Fruit fly (Drosophila melanogaster) whole organism, embryonic: ENCODE results near the gene CG13309.

Experiments used
- ATbp ChIP-seq: fragments of 200-800 bp; sonication (Bioruptor generic); optimal IDR thresholded peaks from 2 replicates; lab custom pipeline; 2017; ENCODE audit warnings: missing biosample characterization, mild to moderate bottlenecking, missing genetic modification characterization, missing genetic modification reagents
- Awh ChIP-seq: fragments of 200-800 bp; sonication (Bioruptor generic); IDR thresholded peaks from 2 replicates; pipeline ENCODE4, ENCODE4 v1.3.6; 2022; ENCODE audit warnings: missing biosample characterization, missing genetic modification characterization
- CG12391 ChIP-seq: fragments of 200-800 bp; sonication (Bioruptor generic); optimal IDR thresholded peaks from 3 replicates; lab custom pipeline; 2018; ENCODE audit warnings: missing biosample characterization, mild to moderate bottlenecking, missing genetic modification characterization, moderate library complexity
- CG12769 ChIP-seq: fragments of 200-800 bp; sonication (Bioruptor generic); optimal IDR thresholded peaks from 2 replicates; lab custom pipeline; 2019; ENCODE audit warnings: missing biosample characterization, mild to moderate bottlenecking, missing genetic modification characterization, moderate library complexity
- CG12942 ChIP-seq: fragments of 200-800 bp; sonication (Bioruptor generic); optimal IDR thresholded peaks from 3 replicates; lab custom pipeline; 2016; ENCODE audit warnings: missing biosample characterization, missing genetic modification characterization
- CG13894 ChIP-seq: fragments of 200-800 bp; sonication (Bioruptor generic); optimal IDR thresholded peaks from 3 replicates; lab custom pipeline; 2018; ENCODE audit warnings: missing biosample characterization, mild to moderate bottlenecking, missing genetic modification characterization, moderate library complexity
- CG15479 ChIP-seq: fragments of 200-800 bp; sonication (Bioruptor generic); optimal IDR thresholded peaks from 3 replicates; lab custom pipeline; 2019; ENCODE audit warnings: missing biosample characterization, mild to moderate bottlenecking, missing genetic modification characterization, moderate library complexity
- CG1603 ChIP-seq: fragments of 200-800 bp; sonication (Bioruptor generic); optimal IDR thresholded peaks from 2 replicates; lab custom pipeline; 2019; ENCODE audit warnings: missing biosample characterization, mild to moderate bottlenecking, missing genetic modification characterization, moderate library complexity
- CG2202 ChIP-seq: fragments of 200-800 bp; sonication (Bioruptor generic); optimal IDR thresholded peaks from 2 replicates; lab custom pipeline; 2018; ENCODE audit warnings: missing biosample characterization, mild to moderate bottlenecking, missing genetic modification characterization
- CG34422 ChIP-seq: fragments of 200-800 bp; sonication (Bioruptor generic); IDR thresholded peaks from 3 replicates; pipeline ENCODE4 v1.3.6; 2022; ENCODE audit warnings: missing biosample characterization, missing genetic modification characterization
- CG4360 ChIP-seq: fragments of 200-800 bp; sonication (Bioruptor generic); IDR thresholded peaks from 2 replicates; pipeline ENCODE4 v1.3.6; 2022; ENCODE audit warnings: missing biosample characterization, missing genetic modification characterization
- CG6813 ChIP-seq: fragments of 200-800 bp; sonication (Bioruptor generic); optimal IDR thresholded peaks from 2 replicates; lab custom pipeline; 2017; ENCODE audit warnings: missing biosample characterization, missing genetic modification characterization, mild to moderate bottlenecking, moderate library complexity, missing genetic modification reagents
- CTCF ChIP-seq: fragments of 200-800 bp; sonication (Bioruptor generic); optimal IDR thresholded peaks from 2 replicates; lab custom pipeline; 2017; ENCODE audit warnings: missing biosample characterization, mild to moderate bottlenecking, missing genetic modification characterization, moderate library complexity
- D ChIP-seq, 2 experiments: fragments of 200-800 bp in 1 of 2; fragments of >200 bp in 1 of 2; sonication (Bioruptor generic) in 1 of 2; optimal IDR thresholded peaks; 2 replicates in 1 of 2; 3 replicates in 1 of 2; lab custom pipeline; 2017; ENCODE audit warnings: mild to moderate bottlenecking in 1 of 2, missing biosample characterization in 1 of 2, missing genetic modification characterization in 1 of 2, missing genetic modification reagents in 1 of 2
- HLHmδ ChIP-seq: fragments of 200-800 bp; sonication (Bioruptor generic); optimal IDR thresholded peaks from 2 replicates; lab custom pipeline; 2018; ENCODE audit warnings: missing biosample characterization, mild to moderate bottlenecking, missing genetic modification characterization, moderate library complexity
- Hmr ChIP-seq: fragments of 200-800 bp; sonication (Bioruptor generic); optimal IDR thresholded peaks from 3 replicates; lab custom pipeline; 2017; ENCODE audit warnings: mild to moderate bottlenecking, missing biosample characterization, missing genetic modification reagents, missing genetic modification characterization
- Nf-YB ChIP-seq: fragments of 200-800 bp; sonication (Bioruptor generic); optimal IDR thresholded peaks from 3 replicates; lab custom pipeline; 2019; ENCODE audit warnings: missing biosample characterization, mild to moderate bottlenecking, missing genetic modification characterization, moderate library complexity
- Oli ChIP-seq: fragments of 200-800 bp; sonication (Bioruptor generic); optimal IDR thresholded peaks from 2 replicates; lab custom pipeline; 2018; ENCODE audit warnings: missing biosample characterization, mild to moderate bottlenecking, missing genetic modification characterization, moderate library complexity
- PHDP ChIP-seq: fragments of 200-800 bp; sonication (Bioruptor generic); optimal IDR thresholded peaks from 3 replicates; lab custom pipeline; 2018; ENCODE audit warnings: missing biosample characterization, mild to moderate bottlenecking, missing genetic modification characterization, moderate library complexity
- Rx ChIP-seq: fragments of 200-800 bp; sonication (Bioruptor generic); IDR thresholded peaks from 2 replicates; pipeline ENCODE4 v1.3.6; 2022; ENCODE audit warnings: missing biosample characterization, missing genetic modification characterization
- Scr ChIP-seq: fragments of 200-800 bp; sonication (Bioruptor generic); IDR thresholded peaks from 2 replicates; pipeline ENCODE4 v1.3.6; 2022; ENCODE audit warnings: missing biosample characterization, missing genetic modification characterization; ENCODE audit not compliant: partially characterized antibody
- Ssrp ChIP-seq: fragments of 200-800 bp; sonication (Bioruptor generic); optimal IDR thresholded peaks from 2 replicates; lab custom pipeline; 2018; ENCODE audit warnings: missing biosample characterization, mild to moderate bottlenecking, missing genetic modification characterization, moderate library complexity
- abd-A ChIP-seq: fragments of 200-800 bp; sonication (Bioruptor generic); optimal IDR thresholded peaks from 3 replicates; lab custom pipeline; 2019; ENCODE audit warnings: missing biosample characterization, mild to moderate bottlenecking, missing genetic modification characterization, moderate library complexity
- amos ChIP-seq: fragments of 200-800 bp; sonication (Bioruptor generic); IDR thresholded peaks from 2 replicates; pipeline ENCODE4 v1.3.6; 2022; ENCODE audit warnings: missing biosample characterization, missing genetic modification characterization; ENCODE audit not compliant: partially characterized antibody
- bbx ChIP-seq: fragments of 200-800 bp; sonication (Bioruptor generic); IDR thresholded peaks from 2 replicates; pipeline ENCODE4 v1.3.6; 2022; ENCODE audit warnings: missing biosample characterization, missing genetic modification characterization; ENCODE audit not compliant: partially characterized antibody
- chinmo ChIP-seq: fragments of 200-800 bp; sonication (Bioruptor generic); IDR thresholded peaks from 4 replicates; pipeline ENCODE4 v1.3.6; 2022; ENCODE audit warnings: missing biosample characterization, missing genetic modification characterization; ENCODE audit not compliant: partially characterized antibody
- ci ChIP-seq: fragments of 200-800 bp; sonication (Bioruptor generic); IDR thresholded peaks from 3 replicates; pipeline ENCODE4 v1.3.6; 2022; ENCODE audit warnings: missing biosample characterization, missing genetic modification characterization
- eve ChIP-seq, 2 experiments: fragments of >200 bp; optimal IDR thresholded peaks; 2 replicates each; lab custom pipeline; 2017; ENCODE audit warnings: missing biosample characterization in 2 of 2, missing genetic modification characterization in 2 of 2
- exex ChIP-seq: fragments of 200-800 bp; sonication (Bioruptor generic); optimal IDR thresholded peaks from 4 replicates; lab custom pipeline; 2018; ENCODE audit warnings: missing biosample characterization, mild to moderate bottlenecking, missing genetic modification characterization, moderate library complexity
- grn ChIP-seq: fragments of 200-800 bp; sonication (Bioruptor generic); optimal IDR thresholded peaks from 3 replicates; lab custom pipeline; 2017; ENCODE audit warnings: missing biosample characterization, missing genetic modification characterization
- gro ChIP-seq: fragments of 200-800 bp; sonication (Bioruptor generic); optimal IDR thresholded peaks from 2 replicates; lab custom pipeline; 2016; ENCODE audit warnings: missing biosample characterization, missing genetic modification characterization
- hbn ChIP-seq: fragments of 200-800 bp; sonication (Bioruptor generic); IDR thresholded peaks from 2 replicates; pipeline ENCODE4 v1.3.6; 2022; ENCODE audit warnings: missing biosample characterization, missing genetic modification characterization; ENCODE audit not compliant: partially characterized antibody
- kah ChIP-seq: fragments of 200-800 bp; sonication (Bioruptor generic); optimal IDR thresholded peaks from 2 replicates; lab custom pipeline; 2018; ENCODE audit warnings: missing biosample characterization, mild to moderate bottlenecking, missing genetic modification characterization
- kni ChIP-seq: fragments of 200-800 bp; sonication (Bioruptor generic); optimal IDR thresholded peaks from 3 replicates; lab custom pipeline; 2017; ENCODE audit warnings: mild to moderate bottlenecking, missing biosample characterization, missing genetic modification reagents, missing genetic modification characterization
- lab ChIP-seq: fragments of 200-800 bp; sonication (Bioruptor generic); optimal IDR thresholded peaks from 3 replicates; lab custom pipeline; 2017; ENCODE audit warnings: missing biosample characterization, missing genetic modification characterization, mild to moderate bottlenecking, moderate library complexity, missing genetic modification reagents
- lola ChIP-seq, 3 experiments: fragments of >200 bp in 2 of 3; fragments of 200-800 bp in 1 of 3; sonication (Bioruptor generic) in 1 of 3; optimal IDR thresholded peaks; 2 replicates each; lab custom pipeline; 2017 to 2019; ENCODE audit warnings: missing biosample characterization in 3 of 3, missing genetic modification characterization in 3 of 3, mild to moderate bottlenecking in 1 of 3, moderate library complexity in 1 of 3
- mirr ChIP-seq: fragments of 200-800 bp; sonication (Bioruptor generic); optimal IDR thresholded peaks from 3 replicates; lab custom pipeline; 2018; ENCODE audit warnings: missing biosample characterization, mild to moderate bottlenecking, missing genetic modification characterization
- nerfin-1 ChIP-seq: fragments of 200-800 bp; sonication (Bioruptor generic); optimal IDR thresholded peaks from 3 replicates; lab custom pipeline; 2019; ENCODE audit warnings: missing biosample characterization, mild to moderate bottlenecking, missing genetic modification characterization, moderate library complexity
- ranshi ChIP-seq: fragments of 200-800 bp; sonication (Bioruptor generic); IDR thresholded peaks from 2 replicates; pipeline ENCODE4 v1.3.6; 2022; ENCODE audit warnings: missing biosample characterization, missing genetic modification characterization
- run ChIP-seq: fragments of 200-800 bp; sonication (Bioruptor generic); optimal IDR thresholded peaks from 3 replicates; lab custom pipeline; 2018; ENCODE audit warnings: missing biosample characterization, mild to moderate bottlenecking, missing genetic modification characterization
- sd ChIP-seq: fragments of 200-800 bp; sonication (Bioruptor generic); optimal IDR thresholded peaks from 3 replicates; lab custom pipeline; 2018; ENCODE audit warnings: missing biosample characterization, mild to moderate bottlenecking, missing genetic modification characterization, moderate library complexity
- sens ChIP-seq: fragments of 200-800 bp; sonication (Bioruptor generic); peaks from one replicate; lab custom pipeline; 2016; ENCODE audit warnings: missing biosample characterization, missing genetic modification characterization
- so ChIP-seq: fragments of 200-800 bp; sonication (Bioruptor generic); IDR thresholded peaks from 3 replicates; pipeline ENCODE4 v1.3.6; 2022; ENCODE audit warnings: missing biosample characterization, missing genetic modification characterization
- vvl ChIP-seq: fragments of 200-800 bp; sonication (Bioruptor generic); IDR thresholded peaks from 2 replicates; pipeline ENCODE4 v1.3.6; 2022; ENCODE audit warnings: missing biosample characterization, missing genetic modification characterization
- wek ChIP-seq: fragments of 200-800 bp; sonication (Bioruptor generic); optimal IDR thresholded peaks from 3 replicates; lab custom pipeline; 2018; ENCODE audit warnings: missing biosample characterization, mild to moderate bottlenecking, missing genetic modification characterization, moderate library complexity
- zfh2 ChIP-seq: fragments of 200-800 bp; sonication (Bioruptor generic); optimal IDR thresholded peaks from 2 replicates; lab custom pipeline; 2016; ENCODE audit warnings: missing biosample characterization, missing genetic modification characterization

Gene CG13309

dm6 chr3L:8830017-8830702 is 20.0 kb downstream of the CG13309 start:
- TF ChIP-seq Scr (GFP tag; lab: Robert Waterston, UW): no peak
- no peak for TF ChIP-seq Rx (GFP tag; lab: Robert Waterston, UW)
- peak; percentile 29 for TF ChIP-seq mirr (GFP tag; lab: Kevin White, UChicago)
- TF ChIP-seq kni (GFP tag; lab: Kevin White, UChicago): peak; percentile 4
- TF ChIP-seq CG12391 (tag; lab: Kevin White, UChicago): no peak
- no peak for TF ChIP-seq so (GFP tag; lab: Robert Waterston, UW)
- TF ChIP-seq exex (tag; lab: Kevin White, UChicago): peak; percentile 34
- TF ChIP-seq nerfin-1 (tag; lab: Kevin White, UChicago): peak; percentile 3
- TF ChIP-seq eve (GFP tag; optimal IDR thresholded peaks at IDR 0.05; lab: Kevin White, UChicago): peak in 1 of 2 experiments; percentile 55
- peak; percentile 21 for TF ChIP-seq abd-A (tag; lab: Kevin White, UChicago)
- peak; percentile 70 for TF ChIP-seq grn (GFP tag; lab: Kevin White, UChicago)
- peak; percentile 25 for TF ChIP-seq wek
- peak; percentile 16 for TF ChIP-seq Hmr
- TF ChIP-seq Ssrp (tag; lab: Kevin White, UChicago): peak; percentile 0
- no peak for TF ChIP-seq CG2202 (tag; lab: Kevin White, UChicago)
- TF ChIP-seq lab (GFP tag; lab: Kevin White, UChicago): peak; percentile 4
- peak; percentile 35; the same call in 1 of the 2 replicates for TF ChIP-seq vvl (GFP tag; lab: Robert Waterston, UW)
- TF ChIP-seq CG6813 (GFP tag; lab: Kevin White, UChicago): peak; percentile 31
- peak; percentile 19 for TF ChIP-seq CG1603 (tag; lab: Kevin White, UChicago)
- peak; percentile 5 for TF ChIP-seq CTCF (GFP tag; lab: Kevin White, UChicago)
- TF ChIP-seq Nf-YB (GFP tag; lab: Kevin White, UChicago): no peak
- peak; percentile 0 for TF ChIP-seq ATbp (GFP tag; lab: Kevin White, UChicago)
- TF ChIP-seq Oli (tag; lab: Kevin White, UChicago): no peak
- TF ChIP-seq CG15479 (GFP tag; lab: Kevin White, UChicago): peak; percentile 46
- peak in 1 of 3 experiments; percentile 34 for TF ChIP-seq lola (GFP tag; optimal IDR thresholded peaks at IDR 0.05; lab: Kevin White, UChicago)
- no peak for TF ChIP-seq PHDP
- TF ChIP-seq ci (GFP tag; lab: Robert Waterston, UW): peak; percentile 7; the same call in 1 of the 3 replicates
- peak; percentile 18 for TF ChIP-seq HLHmδ (GFP tag; lab: Kevin White, UChicago)
- TF ChIP-seq CG12942 (GFP tag; lab: Kevin White, UChicago): no peak
- peak; percentile 46 for TF ChIP-seq sens
- TF ChIP-seq kah (GFP tag; lab: Kevin White, UChicago): no peak
- no peak for TF ChIP-seq D (optimal IDR thresholded peaks at IDR 0.05; lab: Kevin White, UChicago)
- TF ChIP-seq D (GFP tag; optimal IDR thresholded peaks at IDR 0.05; lab: Kevin White, UChicago): no peak

- TF ChIP-seq hbn (GFP tag; lab: Robert Waterston, UW): no peak
- TF ChIP-seq vvl (GFP tag; lab: Robert Waterston, UW): peak; percentile 63; the same call in 1 of the 2 replicates
- TF ChIP-seq sd (tag; lab: Kevin White, UChicago): peak; percentile 56
- no peak for TF ChIP-seq ranshi (GFP tag; lab: Robert Waterston, UW)
- TF ChIP-seq chinmo (GFP tag; lab: Robert Waterston, UW): peak; percentile 78; the same call in 2 of the 4 replicates
- TF ChIP-seq zfh2 (GFP tag; lab: Kevin White, UChicago): no peak
- no peak for TF ChIP-seq CG34422
- peak; percentile 62 for TF ChIP-seq CG13894
- peak; percentile 17 for TF ChIP-seq CG12769 (tag; lab: Kevin White, UChicago)
- TF ChIP-seq bbx (GFP tag; lab: Robert Waterston, UW): 0 out of 2 replicates have a peak, but pooled peaks have one; percentile 7
- no peak for TF ChIP-seq amos (GFP tag; lab: Robert Waterston, UW)
- TF ChIP-seq CG4360 (GFP tag; lab: Robert Waterston, UW): no peak
- TF ChIP-seq gro (GFP tag; lab: Kevin White, UChicago): no peak
- no peak for TF ChIP-seq run (tag; lab: Kevin White, UChicago)
- no peak for TF ChIP-seq Awh
- TF ChIP-seq abd-A (tag; lab: Kevin White, UChicago): peak; percentile 20
- no peak for TF ChIP-seq Ssrp (tag; lab: Kevin White, UChicago)
Observed at dm6 chr3L:8830954-8831353, 20.8 kb downstream of the CG13309 start.
